Fruit fly (Drosophila melanogaster) whole organism, prepupa: ENCODE measurements around the gene CG33721.

Experiments
- Ets21C ChIP-seq: fragments of 200-800 bp; sonication (Bioruptor generic); optimal IDR thresholded peaks from 3 replicates; lab custom pipeline; 2016; ENCODE audit warnings: missing biosample characterization, missing genetic modification characterization
- Hr39 ChIP-seq: fragments of 200-800 bp; sonication (Bioruptor generic); optimal IDR thresholded peaks from 2 replicates; lab custom pipeline; 2016; ENCODE audit warnings: missing biosample characterization, missing genetic modification characterization
- Sox102F ChIP-seq: fragments of 200-800 bp; sonication (Bioruptor generic); optimal IDR thresholded peaks from 2 replicates; lab custom pipeline; 2016; ENCODE audit warnings: missing biosample characterization, mild to moderate bottlenecking, missing genetic modification characterization

DNA sequence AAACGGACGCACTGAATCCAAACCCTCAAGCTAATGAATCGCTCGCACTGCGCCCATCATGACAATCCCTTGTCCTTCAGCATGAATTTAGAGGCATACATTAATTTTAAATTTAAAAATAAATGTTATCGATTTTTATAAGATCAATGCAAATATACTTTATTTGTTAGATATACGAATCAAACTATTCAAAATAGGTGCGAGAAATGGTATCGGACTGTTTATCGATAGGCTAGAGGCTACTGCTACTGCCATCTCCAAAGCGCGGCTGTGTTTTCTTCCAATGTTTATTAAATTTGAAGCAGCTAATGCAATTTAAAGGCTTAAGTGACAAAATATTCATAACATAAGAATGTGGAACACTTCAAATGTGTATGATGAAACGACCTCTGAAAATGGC, 50.2 kb downstream of the CG33721 start, which contains the start of gene CG43342:
- TF ChIP-seq Sox102F (no peak), Hr39 (GFP tag; lab: Kevin White, UChicago) (no peak), Ets21C (GFP tag; lab: Kevin White, UChicago) (no peak)
